Worm (Caenorhabditis elegans): Measurements from ENCODE around the gene ugt-56.

Gene ugt-56

DNA sequence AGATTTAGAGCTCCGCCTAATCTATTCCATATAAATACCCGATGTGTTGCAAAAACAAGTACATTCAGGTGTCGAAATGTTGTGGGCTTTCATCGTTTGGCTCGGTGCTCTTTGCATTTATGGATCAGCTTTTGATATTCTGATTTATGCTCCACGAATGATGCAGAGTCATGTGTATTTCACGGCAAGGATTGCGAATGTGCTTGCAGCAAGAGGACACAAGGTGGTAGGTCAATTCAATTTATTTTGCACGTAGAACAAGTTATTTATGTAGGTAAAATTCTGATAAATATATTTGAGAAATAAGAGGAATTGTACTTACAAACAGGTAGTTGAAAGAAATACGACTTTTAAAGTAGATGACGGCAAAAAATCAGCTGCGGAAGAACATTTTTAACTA is at the start of gene ugt-56:
TSS of gene ugt-56 (plus strand) at position 61 of the 400 bp plus-strand sequence.
- TF ChIP-seq cog-1 (tag; optimal IDR thresholded peaks at IDR 0.05) (no peak), T22C8.4 (GFP tag; IDR thresholded peaks at IDR 0.05) (no peak), ref-1 (GFP tag; conservative IDR thresholded peaks at IDR 0.05) (no peak), flt-1 (GFP tag; IDR thresholded peaks at IDR 0.05) (no peak), tab-1 (GFP tag; IDR thresholded peaks at IDR 0.05) (no peak), med-1 (GFP tag; optimal IDR thresholded peaks at IDR 0.05; ENCODE audit: insufficient read depth) (no peak), klf-2 (GFP tag; conservative IDR thresholded peaks at IDR 0.05) (no peak), ztf-23 (GFP tag; IDR thresholded peaks at IDR 0.05) (no peak), ztf-29 (GFP tag; IDR thresholded peaks at IDR 0.05) (no peak)

DNA sequence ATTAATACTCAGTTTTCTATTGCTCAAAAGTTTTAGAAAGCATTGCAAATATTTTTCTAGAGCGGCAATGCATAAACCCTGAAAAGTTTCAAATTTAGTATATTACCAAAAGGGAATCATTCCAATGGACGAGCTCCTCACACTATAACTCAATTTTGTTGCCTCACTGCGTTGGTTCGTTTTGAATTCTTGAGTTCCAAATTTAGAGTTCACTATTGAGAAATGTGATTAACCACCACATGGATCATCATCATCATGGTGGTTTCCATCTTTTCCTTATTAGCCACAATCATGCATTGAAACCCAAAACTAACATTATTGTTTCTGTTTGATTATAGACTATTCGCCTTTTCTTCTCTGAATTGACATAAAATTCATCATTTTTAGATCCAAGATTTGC is 48.8 kb upstream of the ugt-56 start:
- TF ChIP-seq klf-2 (GFP tag; conservative IDR thresholded peaks at IDR 0.05) = no peak
- TF ChIP-seq flt-1 (GFP tag; IDR thresholded peaks at IDR 0.05) = no peak
- no peak for TF ChIP-seq cog-1 (tag; optimal IDR thresholded peaks at IDR 0.05)
- no peak for TF ChIP-seq tab-1 (GFP tag; IDR thresholded peaks at IDR 0.05)
- TF ChIP-seq T22C8.4 (GFP tag; IDR thresholded peaks at IDR 0.05) = no peak
- TF ChIP-seq ztf-23 (GFP tag; IDR thresholded peaks at IDR 0.05) = no peak
- TF ChIP-seq med-1 (GFP tag; optimal IDR thresholded peaks at IDR 0.05; ENCODE audit: insufficient read depth) = no peak
- TF ChIP-seq ztf-29 (GFP tag; IDR thresholded peaks at IDR 0.05) = no peak
- no peak for TF ChIP-seq ref-1 (GFP tag; conservative IDR thresholded peaks at IDR 0.05)

DNA sequence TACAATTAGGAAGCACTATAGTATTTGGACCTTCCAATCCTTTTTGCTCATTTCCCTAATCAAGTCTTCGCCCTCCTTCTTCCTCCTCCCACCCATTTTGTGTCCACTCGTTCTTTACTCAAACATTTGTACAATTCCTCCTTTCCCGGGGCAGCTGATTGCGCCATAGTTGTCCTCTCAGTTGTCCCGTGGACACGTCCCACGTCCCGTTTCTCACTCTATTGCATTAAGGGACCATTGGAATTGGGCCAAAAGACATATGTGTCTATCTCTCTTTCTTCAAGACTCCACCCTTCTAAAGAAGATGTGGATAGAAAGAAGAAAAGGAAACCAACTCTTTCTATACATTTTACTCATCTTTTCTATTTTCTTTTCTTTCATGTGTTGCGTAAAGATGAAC is 47.7 kb upstream of the ugt-56 start:
- no peak for TF ChIP-seq ref-1 (GFP tag; conservative IDR thresholded peaks at IDR 0.05)
- TF ChIP-seq med-1 (GFP tag; optimal IDR thresholded peaks at IDR 0.05; ENCODE audit: insufficient read depth) = no peak
- no peak for TF ChIP-seq T22C8.4 (GFP tag; IDR thresholded peaks at IDR 0.05)
- no peak for TF ChIP-seq ztf-23 (GFP tag; IDR thresholded peaks at IDR 0.05)
- no peak for TF ChIP-seq cog-1 (tag; optimal IDR thresholded peaks at IDR 0.05)
- TF ChIP-seq tab-1 (GFP tag; IDR thresholded peaks at IDR 0.05) = no peak

DNA sequence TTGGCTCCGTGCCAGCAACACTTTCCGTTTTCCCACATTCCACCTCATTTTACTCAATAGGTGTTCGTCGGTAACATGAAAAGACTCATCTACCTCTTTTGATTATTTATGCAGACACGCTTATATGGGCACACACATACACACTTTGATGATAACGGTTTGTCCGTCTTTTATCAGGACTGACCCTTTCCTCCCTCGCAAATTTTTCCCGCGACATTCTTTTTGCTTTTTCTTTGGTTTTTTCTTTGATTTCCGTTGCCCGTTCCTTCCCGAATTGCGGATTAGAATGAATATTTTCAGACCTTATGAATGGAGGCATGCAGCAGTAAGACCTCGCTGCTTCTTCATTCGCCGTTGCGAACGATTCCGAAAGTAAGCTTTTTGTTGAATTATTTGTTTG is 45.8 kb upstream of the ugt-56 start, which contains the start of gene vab-8:
TSS of gene vab-8 (plus strand) at position 301 of the 400 bp plus-strand sequence.
- TF ChIP-seq ztf-23 (GFP tag; IDR thresholded peaks at IDR 0.05) (no peak), ztf-29 (GFP tag; IDR thresholded peaks at IDR 0.05) (no peak), ref-1 (GFP tag; conservative IDR thresholded peaks at IDR 0.05) (no peak), flt-1 (GFP tag; IDR thresholded peaks at IDR 0.05) (no peak), T22C8.4 (GFP tag; IDR thresholded peaks at IDR 0.05) (no peak), klf-2 (GFP tag; conservative IDR thresholded peaks at IDR 0.05) (no peak), tab-1 (GFP tag; IDR thresholded peaks at IDR 0.05) (no peak), cog-1 (tag; optimal IDR thresholded peaks at IDR 0.05) (no peak), med-1 (GFP tag; optimal IDR thresholded peaks at IDR 0.05; ENCODE audit: insufficient read depth) (no peak)

DNA sequence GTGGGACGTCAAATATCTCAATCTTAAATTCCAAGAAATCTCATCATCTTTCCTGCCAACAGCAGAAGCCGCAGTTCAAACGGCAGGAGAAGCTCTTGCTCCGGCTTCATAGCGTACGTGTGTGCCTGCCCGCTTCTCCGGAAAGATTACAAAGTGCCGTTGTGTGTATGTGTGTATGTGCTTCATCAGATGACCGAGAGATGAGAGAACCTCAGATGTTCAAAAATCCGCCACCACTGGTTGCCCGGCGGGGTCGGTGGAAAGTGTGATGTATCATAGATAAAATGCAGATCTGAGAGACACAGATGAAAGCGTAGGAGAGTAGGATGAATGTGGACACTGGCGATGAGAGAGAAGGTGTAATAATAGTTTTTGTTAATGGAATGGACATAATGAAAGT is 25.4 kb upstream of the ugt-56 start:
- no peak for TF ChIP-seq ztf-23 (GFP tag; IDR thresholded peaks at IDR 0.05)
- TF ChIP-seq ref-1 (GFP tag; conservative IDR thresholded peaks at IDR 0.05) = no peak
- no peak for TF ChIP-seq T22C8.4 (GFP tag; IDR thresholded peaks at IDR 0.05)
- TF ChIP-seq med-1 (GFP tag; optimal IDR thresholded peaks at IDR 0.05; ENCODE audit: insufficient read depth) = no peak
- no peak for TF ChIP-seq klf-2 (GFP tag; conservative IDR thresholded peaks at IDR 0.05)
- no peak for TF ChIP-seq flt-1 (GFP tag; IDR thresholded peaks at IDR 0.05)
- no peak for TF ChIP-seq tab-1 (GFP tag; IDR thresholded peaks at IDR 0.05)
- TF ChIP-seq cog-1 (tag; optimal IDR thresholded peaks at IDR 0.05) = no peak

DNA sequence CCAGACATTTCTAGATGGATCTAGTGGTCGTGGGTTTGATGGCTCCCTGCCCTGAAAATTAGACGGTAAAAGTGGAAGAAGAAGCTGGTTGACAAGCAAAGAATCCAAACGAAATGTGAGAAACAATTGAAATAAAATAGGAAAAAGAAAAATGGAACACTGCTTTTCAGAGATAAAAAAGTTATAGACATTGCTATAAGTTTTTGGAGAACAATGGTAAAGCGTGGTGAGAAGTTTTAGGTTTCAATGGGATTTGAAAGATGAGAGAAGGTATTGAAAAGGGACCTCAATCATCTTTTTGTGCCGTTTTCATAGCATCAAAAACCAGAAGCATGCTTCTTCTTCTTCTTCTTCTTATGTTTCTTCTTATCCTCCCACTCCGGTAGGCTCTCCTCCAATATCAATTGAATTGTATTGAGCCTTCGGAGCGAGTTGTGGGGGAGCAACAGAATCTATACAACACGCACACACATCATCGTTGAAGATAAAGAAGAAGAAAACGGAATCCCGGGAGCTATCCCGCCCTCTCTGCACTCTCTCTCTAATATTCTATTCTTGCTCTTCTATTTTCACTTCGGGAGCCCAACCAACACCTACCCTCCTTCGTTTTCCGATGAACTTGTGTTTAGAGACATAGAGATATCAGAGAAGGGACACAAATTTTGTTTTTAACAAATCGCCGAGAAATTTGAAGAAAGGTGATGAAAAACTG is 24.3 kb upstream of the ugt-56 start, which contains the start of gene myo-3:
TSS of gene myo-3 (minus strand) at position 51 of the 712 bp plus-strand sequence.
- no peak for TF ChIP-seq tab-1 (GFP tag; IDR thresholded peaks at IDR 0.05)
- no peak for TF ChIP-seq klf-2 (GFP tag; conservative IDR thresholded peaks at IDR 0.05)
- no peak for TF ChIP-seq ztf-23 (GFP tag; IDR thresholded peaks at IDR 0.05)
- TF ChIP-seq med-1 (GFP tag; optimal IDR thresholded peaks at IDR 0.05; ENCODE audit: insufficient read depth) = no peak
- TF ChIP-seq cog-1 (tag; optimal IDR thresholded peaks at IDR 0.05) = no peak
- no peak for TF ChIP-seq ref-1 (GFP tag; conservative IDR thresholded peaks at IDR 0.05)
- no peak for TF ChIP-seq ztf-29 (GFP tag; IDR thresholded peaks at IDR 0.05)
- TF ChIP-seq T22C8.4 (GFP tag; IDR thresholded peaks at IDR 0.05) = no peak
- no peak for TF ChIP-seq flt-1 (GFP tag; IDR thresholded peaks at IDR 0.05)

DNA sequence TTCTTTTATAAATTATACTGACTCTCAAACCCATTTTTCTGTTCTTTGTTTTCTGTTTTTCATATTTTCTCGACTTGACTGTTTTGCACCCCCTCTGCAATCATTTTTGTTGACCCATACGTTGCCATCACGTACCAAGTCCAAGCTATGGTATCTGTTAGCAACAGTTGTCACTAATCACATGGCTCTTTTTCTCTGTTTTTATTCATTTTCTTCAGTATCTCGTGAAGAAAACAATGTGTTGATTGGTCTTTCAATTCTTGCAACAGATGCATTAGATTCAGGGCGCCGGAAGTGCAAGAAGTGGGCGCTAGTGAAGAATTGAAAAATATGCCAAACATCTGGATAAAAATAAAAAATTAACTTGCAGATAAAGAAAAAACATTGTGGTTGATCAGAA is 23.3 kb upstream of the ugt-56 start:
- no peak for TF ChIP-seq ztf-23 (GFP tag; IDR thresholded peaks at IDR 0.05)

DNA sequence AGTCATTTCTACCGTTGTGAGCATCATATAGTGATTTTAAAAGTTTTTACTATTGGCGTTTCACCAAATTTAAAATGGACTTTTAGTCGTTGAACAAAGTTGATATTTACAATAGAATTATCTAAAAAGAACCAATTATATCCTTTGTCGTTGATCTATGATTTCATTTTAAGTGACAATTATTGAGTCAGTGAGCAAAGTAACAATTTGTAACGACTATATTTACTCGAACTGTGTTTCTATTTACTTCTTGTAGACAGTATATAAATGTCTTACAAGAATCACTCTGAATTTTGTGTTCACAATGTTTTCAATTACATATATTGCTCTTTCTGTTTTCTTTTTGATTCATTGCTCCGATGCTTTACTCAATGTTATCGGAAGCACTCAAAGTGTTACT is 17.7 kb upstream of the ugt-56 start, which contains the start of gene ttr-22:
TSS of gene ttr-22 (plus strand) at position 301 of the 400 bp plus-strand sequence.
- TF ChIP-seq tab-1 (GFP tag; IDR thresholded peaks at IDR 0.05) (no peak), med-1 (GFP tag; optimal IDR thresholded peaks at IDR 0.05; ENCODE audit: insufficient read depth) (no peak), T22C8.4 (GFP tag; IDR thresholded peaks at IDR 0.05) (no peak), cog-1 (tag; optimal IDR thresholded peaks at IDR 0.05) (no peak), klf-2 (GFP tag; conservative IDR thresholded peaks at IDR 0.05) (no peak), ztf-29 (GFP tag; IDR thresholded peaks at IDR 0.05) (no peak), ztf-23 (GFP tag; IDR thresholded peaks at IDR 0.05) (no peak), ref-1 (GFP tag; conservative IDR thresholded peaks at IDR 0.05) (no peak)

DNA sequence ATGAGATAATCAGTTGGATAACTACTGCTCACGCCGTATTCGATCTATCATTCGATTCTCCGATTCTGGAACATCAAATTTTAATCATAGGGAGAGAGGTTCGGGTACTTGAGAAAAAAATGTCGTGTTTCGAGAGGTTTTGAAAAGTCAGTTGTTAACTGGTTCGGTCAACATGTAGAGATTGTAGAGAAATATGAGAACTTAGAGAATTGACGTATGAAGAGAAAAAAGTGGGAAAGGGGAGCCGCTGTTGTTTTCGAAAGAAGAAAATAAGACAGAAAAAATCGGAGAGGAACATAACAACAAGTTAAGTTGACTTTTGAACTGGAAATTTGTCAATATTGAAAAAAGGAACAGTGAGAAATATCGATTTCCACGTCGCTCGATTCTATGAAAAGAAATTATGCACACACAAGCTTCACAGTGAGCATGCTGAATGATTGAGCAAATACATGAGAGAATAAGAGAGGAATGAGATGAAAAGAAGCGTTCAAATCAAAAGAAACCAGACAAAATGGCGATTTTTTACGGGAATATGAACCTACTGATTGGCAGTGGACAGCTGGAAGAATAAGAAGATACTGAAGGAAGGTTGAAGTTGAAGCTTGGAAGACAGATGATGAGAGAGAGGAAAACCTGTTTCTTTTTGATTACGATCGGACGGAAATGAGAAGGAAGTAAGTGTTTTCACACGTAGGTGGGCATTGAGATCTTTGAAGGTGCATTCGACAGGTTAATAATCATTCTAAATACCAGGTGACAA is 13.6 kb upstream of the ugt-56 start, which contains the start of the genes T04H1.13, slfl-5 and rad-50:
TSS of gene T04H1.13 (minus strand) at position 51 of the 763 bp plus-strand sequence.
TSS of gene slfl-5 (minus strand) at position 65 of the 763 bp plus-strand sequence.
TSS of gene rad-50 (plus strand) at position 667 of the 763 bp plus-strand sequence.
- TF ChIP-seq ztf-29 (GFP tag; IDR thresholded peaks at IDR 0.05) (no peak), klf-2 (GFP tag; conservative IDR thresholded peaks at IDR 0.05) (no peak), ref-1 (GFP tag; conservative IDR thresholded peaks at IDR 0.05) (no peak), T22C8.4 (GFP tag; IDR thresholded peaks at IDR 0.05) (no peak), cog-1 (tag; optimal IDR thresholded peaks at IDR 0.05) (no peak), ztf-23 (GFP tag; IDR thresholded peaks at IDR 0.05) (no peak), tab-1 (GFP tag; IDR thresholded peaks at IDR 0.05) (no peak), med-1 (GFP tag; optimal IDR thresholded peaks at IDR 0.05; ENCODE audit: insufficient read depth) (no peak), flt-1 (GFP tag; IDR thresholded peaks at IDR 0.05) (no peak)
